Worm (Caenorhabditis elegans): ENCODE results near the gene nasp-2.

nasp-2 gene

ce11 chrV:13269228-13269630 lies 42.8 kb downstream of the nasp-2 start (continued):
- no peak for TF ChIP-seq ztf-4 (tag; optimal IDR thresholded peaks at IDR 0.05)
- TF ChIP-seq dpl-1 (GFP tag; optimal IDR thresholded peaks at IDR 0.05) = no peak
- no peak for TF ChIP-seq nhr-76 (tag; optimal IDR thresholded peaks at IDR 0.05)
- TF ChIP-seq efl-3 (GFP tag; optimal IDR thresholded peaks at IDR 0.05) = no peak
- peak in 1 of 2 experiments; percentile 60 for TF ChIP-seq lsy-2 (tag; optimal IDR thresholded peaks at IDR 0.05)
- no peak for TF ChIP-seq nhr-12 (tag; optimal IDR thresholded peaks at IDR 0.05)
- TF ChIP-seq C04F5.9 (tag; optimal IDR thresholded peaks at IDR 0.05) = no peak
- TF ChIP-seq rnt-1 (tag; optimal IDR thresholded peaks at IDR 0.05) = no peak
- TF ChIP-seq ceh-88 (GFP tag; IDR thresholded peaks at IDR 0.05) = no peak
- no peak for TF ChIP-seq unc-86 (tag; optimal IDR thresholded peaks at IDR 0.05)
- TF ChIP-seq F16B12.6 (tag; optimal IDR thresholded peaks at IDR 0.05) = no peak
- TF ChIP-seq ceh-90 (tag; optimal IDR thresholded peaks at IDR 0.05) = no peak
- no peak for TF ChIP-seq unc-62 (GFP tag; optimal IDR thresholded peaks at IDR 0.05)
- no peak for TF ChIP-seq egl-27 (tag; optimal IDR thresholded peaks at IDR 0.05)
- no peak for TF ChIP-seq fkh-10 (GFP tag; optimal IDR thresholded peaks at IDR 0.05)
- TF ChIP-seq alr-1 (tag; optimal IDR thresholded peaks at IDR 0.05; ENCODE audit: borderline replicate concordance) = no peak
- no peak for TF ChIP-seq sox-4 (tag; optimal IDR thresholded peaks at IDR 0.05)
- no peak for TF ChIP-seq hlh-4 (tag; optimal IDR thresholded peaks at IDR 0.05)
- TF ChIP-seq ceh-63 (GFP tag; optimal IDR thresholded peaks at IDR 0.05) = no peak
- TF ChIP-seq blmp-1 (tag; optimal IDR thresholded peaks at IDR 0.05) = no peak
- TF ChIP-seq nhr-90 (tag; optimal IDR thresholded peaks at IDR 0.05; ENCODE audit: poor library complexity) = peak; percentile 58
- peak; percentile 44 for TF ChIP-seq nhr-71 (tag; optimal IDR thresholded peaks at IDR 0.05)
- TF ChIP-seq lin-35 (GFP tag; optimal IDR thresholded peaks at IDR 0.05) = peak in 1 of 2 experiments; percentile 59
- no peak for TF ChIP-seq C34B4.2 (tag; optimal IDR thresholded peaks at IDR 0.05)
- TF ChIP-seq isw-1 (GFP tag; IDR thresholded peaks at IDR 0.05) = no peak
- TF ChIP-seq ztf-11 (tag; optimal IDR thresholded peaks at IDR 0.05) = no peak
- TF ChIP-seq ceh-82 (tag; optimal IDR thresholded peaks at IDR 0.05) = no peak
- TF ChIP-seq pax-3 (tag; optimal IDR thresholded peaks at IDR 0.05) = peak; percentile 85
- no peak for TF ChIP-seq fkh-4 (tag; optimal IDR thresholded peaks at IDR 0.05; ENCODE audit: borderline replicate concordance)
- peak; percentile 87 for TF ChIP-seq jun-1 (tag; optimal IDR thresholded peaks at IDR 0.05)
- TF ChIP-seq elt-2 (tag; optimal IDR thresholded peaks at IDR 0.05) = peak; percentile 100
- TF ChIP-seq pqm-1 (tag; optimal IDR thresholded peaks at IDR 0.05) = peak; percentile 86
- no peak for TF ChIP-seq efl-1 (optimal IDR thresholded peaks at IDR 0.05)
- peak in 1 of 2 experiments; percentile 83 for TF ChIP-seq efl-1 (GFP tag; optimal IDR thresholded peaks at IDR 0.05 in 1 of 2)
- TF ChIP-seq tlp-1 (tag; optimal IDR thresholded peaks at IDR 0.05) = peak; percentile 83
- no peak for TF ChIP-seq skn-1 (tag; optimal IDR thresholded peaks at IDR 0.05)
- no peak for TF ChIP-seq ets-5 (GFP tag; IDR thresholded peaks at IDR 0.05)
- TF ChIP-seq hlh-17 (GFP tag; optimal IDR thresholded peaks at IDR 0.05; ENCODE audit: borderline replicate concordance) = no peak
- TF ChIP-seq nhr-237 (tag; optimal IDR thresholded peaks at IDR 0.05) = no peak
- TF ChIP-seq hpl-2 (GFP tag; optimal IDR thresholded peaks at IDR 0.05) = peak; percentile 83
- no peak for TF ChIP-seq mdl-1 (tag; optimal IDR thresholded peaks at IDR 0.05)
- TF ChIP-seq lir-3 (tag; optimal IDR thresholded peaks at IDR 0.05; ENCODE audit: poor library complexity) = no peak
- no peak for TF ChIP-seq ces-1 (GFP tag; optimal IDR thresholded peaks at IDR 0.05)

- TF ChIP-seq mef-2 (tag; optimal IDR thresholded peaks at IDR 0.05) (no peak), ceh-8 (GFP tag; optimal IDR thresholded peaks at IDR 0.05) (no peak), nhr-19 (GFP tag; conservative IDR thresholded peaks at IDR 0.05) (no peak), tlp-1 (tag; optimal IDR thresholded peaks at IDR 0.05) (peak; percentile 37), jun-1 (tag; optimal IDR thresholded peaks at IDR 0.05) (peak; percentile 15), elt-2 (tag; optimal IDR thresholded peaks at IDR 0.05) (peak; percentile 96), nhr-28 (tag; optimal IDR thresholded peaks at IDR 0.05) (no peak), pax-3 (tag; optimal IDR thresholded peaks at IDR 0.05) (peak; percentile 80), Y116A8C.19 (tag; optimal IDR thresholded peaks at IDR 0.05; ENCODE audit: borderline replicate concordance) (no peak), pqm-1 (tag; optimal IDR thresholded peaks at IDR 0.05) (peak; percentile 59), rnt-1 (tag; optimal IDR thresholded peaks at IDR 0.05) (no peak), snu-23 (GFP tag; optimal IDR thresholded peaks at IDR 0.05) (no peak), mab-9 (GFP tag; IDR thresholded peaks at IDR 0.05) (no peak), lsy-2 (tag; optimal IDR thresholded peaks at IDR 0.05) (peak in 1 of 2 experiments; percentile 6), ceh-82 (tag; optimal IDR thresholded peaks at IDR 0.05) (no peak)
These were observed 44.0 kb downstream of the nasp-2 start for ce11 chrV:13268032-13268431.

Data from whole organism, L1 larva.